Worm (Caenorhabditis elegans): ENCODE results near the gene cdk-11.1.

DNA sequence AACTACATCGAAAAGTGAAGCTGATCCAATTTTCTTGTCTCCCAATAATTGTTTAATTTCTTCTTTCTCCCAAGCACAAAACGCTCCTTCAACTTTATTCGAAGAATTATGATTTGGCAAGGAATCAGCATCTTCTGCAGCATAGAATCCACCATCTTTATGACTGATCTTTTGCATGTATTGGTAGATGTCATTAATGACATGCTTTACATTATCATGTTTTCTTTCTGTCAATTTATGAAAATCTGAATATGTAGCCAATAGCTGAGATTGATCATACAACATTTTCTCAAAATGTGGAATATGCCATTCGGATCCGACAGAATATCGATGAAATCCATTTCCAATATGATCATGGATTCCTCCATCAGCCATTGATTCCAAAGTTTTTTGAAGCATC lies 1.9 kb upstream of the cdk-11.1 start:
- TF ChIP-seq bed-3 (GFP tag; optimal IDR thresholded peaks at IDR 0.05), result no peak
- TF ChIP-seq cnd-1 (tag; optimal IDR thresholded peaks at IDR 0.05), result no peak
- TF ChIP-seq mep-1 (tag; optimal IDR thresholded peaks at IDR 0.05), result no peak
- TF ChIP-seq nhr-237 (tag; optimal IDR thresholded peaks at IDR 0.05), result no peak
- no peak for TF ChIP-seq pha-4 (tag; optimal IDR thresholded peaks at IDR 0.05)
- no peak for TF ChIP-seq lsy-2 (tag; optimal IDR thresholded peaks at IDR 0.05)
